Fruit fly (Drosophila melanogaster) whole organism, pupa: ENCODE results near the gene CG5498.

Experiments used
- CG10348 ChIP-seq: fragments of 200-800 bp; sonication (Bioruptor generic); IDR thresholded peaks from 2 replicates; pipeline ENCODE4 v1.3.6; 2022; ENCODE audit warnings: missing biosample characterization, missing genetic modification characterization
- CG13204 ChIP-seq: fragments of 200-800 bp; sonication (Bioruptor generic); optimal IDR thresholded peaks from 2 replicates; lab custom pipeline; 2018; ENCODE audit warnings: missing biosample characterization, mild to moderate bottlenecking, missing genetic modification characterization, moderate library complexity
- CG14655 ChIP-seq: fragments of 200-800 bp; sonication (Bioruptor generic); optimal IDR thresholded peaks from 3 replicates; lab custom pipeline; 2017; ENCODE audit warnings: mild to moderate bottlenecking, missing biosample characterization, missing genetic modification reagents, missing genetic modification characterization
- CG15710 ChIP-seq: fragments of 200-800 bp; sonication (Bioruptor generic); optimal IDR thresholded peaks from 2 replicates; lab custom pipeline; 2018; ENCODE audit warnings: missing biosample characterization, mild to moderate bottlenecking, missing genetic modification characterization, moderate library complexity
- CG17806 ChIP-seq: fragments of 200-800 bp; sonication (Bioruptor generic); optimal IDR thresholded peaks from 2 replicates; lab custom pipeline; 2018; ENCODE audit warnings: missing biosample characterization, mild to moderate bottlenecking, missing genetic modification characterization, moderate library complexity
- CG32121 ChIP-seq: fragments of 200-800 bp; sonication (Bioruptor generic); IDR thresholded peaks from 2 replicates; pipeline ENCODE4 v1.3.6; 2022; ENCODE audit warnings: missing biosample characterization, missing genetic modification characterization
- CG34367 ChIP-seq: fragments of 200-800 bp; sonication (Bioruptor generic); optimal IDR thresholded peaks from 2 replicates; lab custom pipeline; 2018; ENCODE audit warnings: missing biosample characterization, mild to moderate bottlenecking, missing genetic modification characterization
- CG4496 ChIP-seq: fragments of 200-800 bp; sonication (Bioruptor generic); IDR thresholded peaks from 3 replicates; pipeline ENCODE4 v1.3.6; 2022; ENCODE audit warnings: missing biosample characterization, missing genetic modification characterization
- CG8159 ChIP-seq: fragments of 200-800 bp; sonication (Bioruptor generic); optimal IDR thresholded peaks from 3 replicates; lab custom pipeline; 2018; ENCODE audit warnings: missing biosample characterization, mild to moderate bottlenecking, missing genetic modification characterization, moderate library complexity
- CG8301 ChIP-seq: fragments of 200-800 bp; sonication (Bioruptor generic); optimal IDR thresholded peaks from 2 replicates; lab custom pipeline; 2018; ENCODE audit warnings: missing biosample characterization, mild to moderate bottlenecking, missing genetic modification characterization
- D1 ChIP-seq: fragments of 200-800 bp; sonication (Bioruptor generic); optimal IDR thresholded peaks from 2 replicates; lab custom pipeline; 2018; ENCODE audit warnings: missing biosample characterization, mild to moderate bottlenecking, missing genetic modification characterization, moderate library complexity
- EcR ChIP-seq: fragments of 200-800 bp; sonication (Bioruptor generic); optimal IDR thresholded peaks from 3 replicates; lab custom pipeline; 2019; ENCODE audit warnings: missing biosample characterization, missing genetic modification characterization, mild to moderate bottlenecking, moderate library complexity, missing genetic modification reagents
- fd96Ca ChIP-seq: fragments of 200-800 bp; sonication (Bioruptor generic); IDR thresholded peaks from 3 replicates; pipeline ENCODE4 v1.3.6; 2022; ENCODE audit warnings: missing biosample characterization, missing genetic modification characterization
- gl ChIP-seq: fragments of 200-800 bp; sonication (Bioruptor generic); optimal IDR thresholded peaks from 2 replicates; lab custom pipeline; 2018; ENCODE audit warnings: missing biosample characterization, mild to moderate bottlenecking, missing genetic modification characterization

dm6 chr3L:20413304-20413703 is 29.4 kb upstream of the CG5498 start, which contains the start of gene zye:
- no peak for TF ChIP-seq gl (tag; lab: Kevin White, UChicago)
- TF ChIP-seq CG4496 (GFP tag; lab: Robert Waterston, UW), result no peak
- no peak for TF ChIP-seq fd96Ca (GFP tag; lab: Robert Waterston, UW)
- TF ChIP-seq EcR (GFP tag; lab: Kevin White, UChicago), result no peak
- TF ChIP-seq CG8301 (tag; lab: Kevin White, UChicago), result no peak
- no peak for TF ChIP-seq CG15710 (tag; lab: Kevin White, UChicago)
- no peak for TF ChIP-seq CG32121
- no peak for TF ChIP-seq D1
- no peak for TF ChIP-seq CG10348 (GFP tag; lab: Robert Waterston, UW)
- no peak for TF ChIP-seq CG8159
- no peak for TF ChIP-seq CG17806 (tag; lab: Kevin White, UChicago)
- TF ChIP-seq CG14655 (GFP tag; lab: Kevin White, UChicago), result no peak
- TF ChIP-seq CG34367 (tag; lab: Kevin White, UChicago), result no peak
- no peak for TF ChIP-seq CG13204 (GFP tag; lab: Kevin White, UChicago)
